Worm (Caenorhabditis elegans) whole organism, L2 larva: ENCODE results near the gene R74.7.

Experiments used
- C34F6.9 ChIP-seq: fragments of 150-350 bp; optimal IDR thresholded peaks from 2 replicates; lab custom pipeline; 2014; ENCODE audit warnings: missing biosample characterization, missing genetic modification characterization
- F13H6.1 ChIP-seq: sonication (generic microtip); optimal IDR thresholded peaks from 2 replicates; lab custom pipeline; 2016; ENCODE audit warnings: missing genetic modification characterization, missing compliant biosample characterization
- R02D3.7 ChIP-seq: fragments of 150-350 bp; optimal IDR thresholded peaks from 2 replicates; lab custom pipeline; 2014; ENCODE audit warnings: missing biosample characterization, missing genetic modification characterization
- ZK546.5 ChIP-seq: sonication (generic microtip); optimal IDR thresholded peaks from 2 replicates; lab custom pipeline; 2017; ENCODE audit warnings: missing biosample characterization, missing genetic modification characterization
- alr-1 ChIP-seq: fragments of 150-350 bp; optimal IDR thresholded peaks from 2 replicates; lab custom pipeline; 2014; ENCODE audit warnings: missing biosample characterization, missing genetic modification characterization
- aly-2 ChIP-seq: fragments of 150-350 bp; optimal IDR thresholded peaks from 2 replicates; lab custom pipeline; 2014; ENCODE audit warnings: missing biosample characterization, missing genetic modification characterization
- ama-1 ChIP-seq: fragments of 150-350 bp; optimal IDR thresholded peaks from 2 replicates; lab custom pipeline; 2018; ENCODE audit warnings: inconsistent platforms
- blmp-1 ChIP-seq: sonication (generic microtip); optimal IDR thresholded peaks from 2 replicates; lab custom pipeline; 2017; ENCODE audit warnings: missing genetic modification characterization, mild to moderate bottlenecking, missing compliant biosample characterization, antibody characterized with exemption, moderate library complexity; ENCODE audit not compliant: insufficient read depth
- ceh-16 ChIP-seq: fragments of 150-350 bp; optimal IDR thresholded peaks from 2 replicates; lab custom pipeline; 2014; ENCODE audit warnings: missing biosample characterization, missing genetic modification characterization
- crh-2 ChIP-seq: sonication (generic microtip); optimal IDR thresholded peaks from 2 replicates; lab custom pipeline; 2017; ENCODE audit warnings: missing biosample characterization, missing genetic modification characterization
- egl-27 ChIP-seq: sonication (generic microtip); optimal IDR thresholded peaks from 3 replicates; lab custom pipeline; 2017; ENCODE audit warnings: missing biosample characterization, missing genetic modification reagents, missing genetic modification characterization
- elt-3 ChIP-seq: sonication (generic microtip); optimal IDR thresholded peaks from 2 replicates; lab custom pipeline; 2017; ENCODE audit warnings: missing biosample characterization, missing genetic modification characterization
- fos-1 ChIP-seq: fragments of 150-350 bp; optimal IDR thresholded peaks from 2 replicates; lab custom pipeline; 2014; ENCODE audit warnings: missing biosample characterization, missing genetic modification characterization
- gmeb-1 ChIP-seq: fragments of 150-350 bp; optimal IDR thresholded peaks from 2 replicates; lab custom pipeline; 2014; ENCODE audit warnings: missing biosample characterization, missing genetic modification characterization
- lin-13 ChIP-seq: fragments of 150-350 bp; optimal IDR thresholded peaks from 2 replicates; lab custom pipeline; 2014; ENCODE audit warnings: missing biosample characterization, missing genetic modification reagents, missing genetic modification characterization
- lin-39 ChIP-seq: fragments of 150-350 bp; optimal IDR thresholded peaks from 2 replicates; lab custom pipeline; 2014; ENCODE audit warnings: missing biosample characterization, missing genetic modification reagents, missing genetic modification characterization
- lsy-2 ChIP-seq, 2 experiments: fragments of 150-350 bp in 1 of 2; sonication (generic microtip) in 1 of 2; optimal IDR thresholded peaks; 2 replicates each; lab custom pipeline; 2014 to 2017; ENCODE audit warnings: missing biosample characterization in 2 of 2, missing genetic modification characterization in 2 of 2
- mab-5 ChIP-seq: fragments of 150-350 bp; optimal IDR thresholded peaks from 2 replicates; lab custom pipeline; 2014; ENCODE audit warnings: missing biosample characterization, missing genetic modification characterization
- mbf-1 ChIP-seq: sonication (generic microtip); optimal IDR thresholded peaks from 2 replicates; lab custom pipeline; 2017; ENCODE audit warnings: missing biosample characterization, missing genetic modification characterization
- mdl-1 ChIP-seq, 2 experiments: fragments of 150-350 bp in 1 of 2; sonication (generic microtip) in 1 of 2; optimal IDR thresholded peaks; 2 replicates each; lab custom pipeline; 2017; ENCODE audit warnings: missing biosample characterization in 2 of 2, missing genetic modification characterization in 2 of 2
- nhr-10 ChIP-seq: sonication (generic microtip); optimal IDR thresholded peaks from 2 replicates; lab custom pipeline; 2017; ENCODE audit warnings: missing biosample characterization, missing genetic modification characterization
- nhr-12 ChIP-seq: fragments of 150-350 bp; optimal IDR thresholded peaks from 2 replicates; lab custom pipeline; 2014; ENCODE audit warnings: missing biosample characterization, missing genetic modification characterization
- nhr-129 ChIP-seq: fragments of 150-350 bp; optimal IDR thresholded peaks from 2 replicates; lab custom pipeline; 2014; ENCODE audit warnings: missing biosample characterization, missing genetic modification characterization
- nhr-21 ChIP-seq: fragments of 150-350 bp; optimal IDR thresholded peaks from 2 replicates; lab custom pipeline; 2014; ENCODE audit warnings: missing biosample characterization, missing genetic modification characterization
- nhr-23 ChIP-seq: fragments of 150-350 bp; optimal IDR thresholded peaks from 2 replicates; lab custom pipeline; 2014; ENCODE audit warnings: missing biosample characterization, missing genetic modification reagents, missing genetic modification characterization
- nhr-25 ChIP-seq: fragments of 150-350 bp; sonication (generic microtip); optimal IDR thresholded peaks from 3 replicates; lab custom pipeline; 2014; ENCODE audit warnings: missing biosample characterization, missing genetic modification characterization
- nhr-6 ChIP-seq: fragments of 150-350 bp; optimal IDR thresholded peaks from 2 replicates; lab custom pipeline; 2014; ENCODE audit warnings: missing biosample characterization, missing genetic modification characterization
- nhr-77 ChIP-seq: fragments of 150-350 bp; optimal IDR thresholded peaks from 2 replicates; lab custom pipeline; 2014; ENCODE audit warnings: missing biosample characterization, missing genetic modification characterization
- sem-4 ChIP-seq: fragments of 150-350 bp; optimal IDR thresholded peaks from 2 replicates; lab custom pipeline; 2014; ENCODE audit warnings: missing biosample characterization, missing genetic modification reagents, missing genetic modification characterization
- sma-3 ChIP-seq: sonication (generic microtip); optimal IDR thresholded peaks from 2 replicates; lab custom pipeline; 2016; ENCODE audit warnings: missing genetic modification reagents, missing genetic modification characterization, missing compliant biosample characterization
- sma-9 ChIP-seq, 2 experiments: fragments of 150-350 bp in 1 of 2; sonication (generic microtip) in 1 of 2; optimal IDR thresholded peaks; 2 replicates each; lab custom pipeline; 2014 to 2016; ENCODE audit warnings: missing genetic modification characterization in 2 of 2, mild to moderate bottlenecking in 1 of 2, missing biosample characterization in 1 of 2, missing compliant biosample characterization in 1 of 2, missing genetic modification reagents in 1 of 2, moderate library complexity in 1 of 2
- snpc-4 ChIP-seq: fragments of 150-350 bp; optimal IDR thresholded peaks from 2 replicates; lab custom pipeline; 2014; ENCODE audit warnings: missing biosample characterization, missing genetic modification characterization
- unc-55 ChIP-seq: fragments of 150-350 bp; sonication (generic microtip); optimal IDR thresholded peaks from 3 replicates; lab custom pipeline; 2014; ENCODE audit warnings: missing biosample characterization, missing genetic modification reagents, missing genetic modification characterization
- unc-62 ChIP-seq: fragments of 150-350 bp; optimal IDR thresholded peaks from 2 replicates; lab custom pipeline; 2014; ENCODE audit warnings: missing biosample characterization, missing genetic modification reagents, missing genetic modification characterization
- zag-1 ChIP-seq: fragments of 150-350 bp; optimal IDR thresholded peaks from 2 replicates; lab custom pipeline; 2014; ENCODE audit warnings: missing biosample characterization, missing genetic modification characterization
- ztf-11 ChIP-seq: sonication (generic microtip); optimal IDR thresholded peaks from 2 replicates; lab custom pipeline; 2017; ENCODE audit warnings: missing biosample characterization, missing genetic modification characterization
- ztf-4 ChIP-seq: fragments of 150-350 bp; optimal IDR thresholded peaks from 2 replicates; lab custom pipeline; 2014; ENCODE audit warnings: missing biosample characterization, missing genetic modification characterization

Gene R74.7

DNA sequence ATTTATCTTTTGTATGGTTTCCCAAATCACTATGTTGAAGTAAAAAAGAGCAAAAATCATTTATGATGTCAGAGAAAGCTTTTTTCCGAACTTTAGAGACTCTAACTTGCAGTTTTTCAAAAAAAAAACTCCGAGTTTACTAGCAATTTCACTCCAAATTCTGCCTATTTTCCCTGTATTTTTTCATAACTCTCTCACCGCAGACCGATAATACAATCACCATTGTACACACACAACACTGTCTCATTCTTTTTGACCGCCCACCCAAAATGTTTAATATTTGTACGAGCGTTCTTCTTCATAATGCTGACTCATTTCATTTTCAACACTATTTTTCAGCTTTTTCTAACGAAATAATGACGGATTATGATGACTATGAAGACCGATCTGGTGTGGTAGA, 24.6 kb downstream of the R74.7 start, which contains the start of gene F43C1.5:
Gene F43C1.5 (plus strand): TSS at position 301 of the 400 bp plus-strand sequence.
- TF ChIP-seq nhr-12 (tag; lab: Kevin White, UChicago), result no peak
- no peak for TF ChIP-seq ceh-16
- no peak for TF ChIP-seq alr-1 (tag; lab: Kevin White, UChicago)
- TF ChIP-seq F13H6.1 (tag; lab: Kevin White, UChicago), result no peak
- no peak for TF ChIP-seq ztf-11 (tag; lab: Kevin White, UChicago)
- no peak for TF ChIP-seq mdl-1 (tag; optimal IDR thresholded peaks at IDR 0.05; lab: Kevin White, UChicago)
- TF ChIP-seq gmeb-1, result no peak
- no peak for TF ChIP-seq fos-1 (tag; lab: Kevin White, UChicago)
- TF ChIP-seq mab-5 (tag; lab: Kevin White, UChicago), result no peak
- no peak for TF ChIP-seq lin-39
- no peak for TF ChIP-seq blmp-1 (tag; lab: Kevin White, UChicago)
- no peak for TF ChIP-seq nhr-6 (tag; lab: Kevin White, UChicago)
- TF ChIP-seq nhr-25 (tag; lab: Kevin White, UChicago), result no peak
- TF ChIP-seq sem-4 (tag; lab: Kevin White, UChicago), result no peak
- TF ChIP-seq lsy-2 (tag; optimal IDR thresholded peaks at IDR 0.05; lab: Kevin White, UChicago), result no peak
- TF ChIP-seq nhr-129 (tag; lab: Kevin White, UChicago), result no peak
- TF ChIP-seq mbf-1 (tag; lab: Kevin White, UChicago), result no peak
- no peak for TF ChIP-seq ZK546.5
- no peak for TF ChIP-seq nhr-10 (tag; lab: Kevin White, UChicago)

DNA sequence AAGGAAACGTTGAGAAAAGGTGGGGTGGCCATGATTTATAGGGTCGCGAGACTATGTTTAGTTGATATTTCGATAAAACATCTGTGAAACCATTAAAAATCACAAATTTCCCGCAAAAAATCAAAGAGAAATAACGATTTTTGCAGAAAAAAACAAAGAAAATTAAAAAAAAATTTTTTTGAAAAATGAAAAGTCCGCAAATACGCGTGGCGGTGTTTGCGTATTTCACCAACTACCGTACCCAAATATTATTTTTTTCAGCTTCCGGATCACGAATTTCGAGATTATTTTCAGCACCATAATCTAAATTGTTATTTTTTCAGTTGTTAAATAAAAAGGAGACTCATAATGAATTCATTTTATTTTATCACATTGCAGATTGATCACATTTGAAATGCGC, 25.9 kb downstream of the R74.7 start:
- TF ChIP-seq sma-3 (no peak), ceh-16 (no peak), nhr-21 (tag; lab: Kevin White, UChicago) (no peak), mab-5 (tag; lab: Kevin White, UChicago) (no peak), unc-62 (GFP tag; lab: Kevin White, UChicago) (no peak), egl-27 (no peak), ztf-4 (no peak), C34F6.9 (tag; lab: Kevin White, UChicago) (no peak), mdl-1 (tag; optimal IDR thresholded peaks at IDR 0.05; lab: Kevin White, UChicago) (no peak), lin-13 (GFP tag; lab: Kevin White, UChicago) (no peak), crh-2 (tag; lab: Kevin White, UChicago) (no peak), lin-39 (no peak), zag-1 (tag; lab: Kevin White, UChicago) (no peak), sma-9 (GFP tag; optimal IDR thresholded peaks at IDR 0.05; lab: Kevin White, UChicago) (no peak), sma-9 (tag; optimal IDR thresholded peaks at IDR 0.05; lab: Kevin White, UChicago) (no peak)
- TF ChIP-seq, all 48 proteins: peak for 0

- TF ChIP-seq nhr-23 (tag; lab: Kevin White, UChicago) (no peak), nhr-77 (tag; lab: Kevin White, UChicago) (no peak), egl-27 (no peak), nhr-25 (tag; lab: Kevin White, UChicago) (no peak), unc-55 (GFP tag; lab: Kevin White, UChicago) (no peak), nhr-6 (tag; lab: Kevin White, UChicago) (no peak), elt-3 (tag; lab: Kevin White, UChicago) (no peak)
Observed at ce11 chrIII:4231372-4231771, 27.1 kb downstream of the R74.7 start.

- TF ChIP-seq gmeb-1 (no peak), ztf-4 (no peak), nhr-10 (tag; lab: Kevin White, UChicago) (no peak), elt-3 (tag; lab: Kevin White, UChicago) (no peak), R02D3.7 (tag; lab: Kevin White, UChicago) (no peak), nhr-25 (tag; lab: Kevin White, UChicago) (no peak), snpc-4 (tag; lab: Kevin White, UChicago) (no peak), aly-2 (tag; lab: Kevin White, UChicago) (no peak), ama-1 (lab: Kevin White, UChicago) (no peak), sma-9 (GFP tag; optimal IDR thresholded peaks at IDR 0.05; lab: Kevin White, UChicago) (no peak), sma-9 (tag; optimal IDR thresholded peaks at IDR 0.05; lab: Kevin White, UChicago) (no peak), unc-62 (GFP tag; lab: Kevin White, UChicago) (no peak), mab-5 (tag; lab: Kevin White, UChicago) (no peak), nhr-23 (tag; lab: Kevin White, UChicago) (no peak)
Observed at ce11 chrIII:4232811-4233269, 28.6 kb downstream of the R74.7 start, which contains the start of gene nhr-20. TSS of gene nhr-20 (minus strand) at chrIII:4233219.
